Worm (Caenorhabditis elegans): ENCODE measurements around the gene Y69E1A.3.
"Not testable (repeated sequence)": the region's sequence is repeated elsewhere in the genome, so short reads cannot be mapped to it uniquely, and the experiment has no call there.

ce11 chrIV:10987342-10987945 lies 35.3 kb downstream of the Y69E1A.3 start, which contains the start of gene Y43E12A.3:
- TF ChIP-seq ztf-11 (tag; optimal IDR thresholded peaks at IDR 0.05); nhr-77 (tag; optimal IDR thresholded peaks at IDR 0.05); snpc-4 (tag; optimal IDR thresholded peaks at IDR 0.05); ceh-16 (tag; optimal IDR thresholded peaks at IDR 0.05); elt-3 (tag; optimal IDR thresholded peaks at IDR 0.05); alr-1 (tag; optimal IDR thresholded peaks at IDR 0.05); lin-11 (tag; optimal IDR thresholded peaks at IDR 0.05); blmp-1 (tag; optimal IDR thresholded peaks at IDR 0.05; ENCODE audit: insufficient read depth); elt-1 (tag; optimal IDR thresholded peaks at IDR 0.05); zag-1 (tag; optimal IDR thresholded peaks at IDR 0.05); C34F6.9 (tag; optimal IDR thresholded peaks at IDR 0.05); R02D3.7 (tag; optimal IDR thresholded peaks at IDR 0.05); unc-62 (GFP tag; optimal IDR thresholded peaks at IDR 0.05); mdl-1 (tag; optimal IDR thresholded peaks at IDR 0.05): not testable (repeated sequence)
